Worm (Caenorhabditis elegans) whole organism, L4 larva: ENCODE measurements around the gene F23F1.4.
A peak's percentile ranks its signal among the peaks of the same experiment; 100 is the strongest.

Experiments
- F26F4.8 ChIP-seq: fragments of 200-800 bp; sonication (Bioruptor generic); conservative IDR thresholded peaks from 2 replicates; pipeline ENCODE4 v1.3.6; 2022; ENCODE audit warnings: missing genetic modification characterization, missing compliant biosample characterization
- F37D6.2 ChIP-seq: sonication (generic microtip); optimal IDR thresholded peaks from 2 replicates; lab custom pipeline; 2016; ENCODE audit warnings: mild to moderate bottlenecking, missing genetic modification characterization, missing compliant biosample characterization
- T26A8.4 ChIP-seq: fragments of 200-800 bp; sonication (Bioruptor generic); IDR thresholded peaks from 2 replicates; pipeline ENCODE4 v1.3.6; 2022; ENCODE audit warnings: missing genetic modification characterization, missing compliant biosample characterization
- Y48G9A.11 ChIP-seq: fragments of 200-800 bp; sonication (Bioruptor generic); IDR thresholded peaks from 2 replicates; pipeline ENCODE4 v1.3.6; 2022; ENCODE audit warnings: missing genetic modification reagents, missing genetic modification characterization, missing compliant biosample characterization
- ama-1 ChIP-seq: fragments of 150-350 bp; optimal IDR thresholded peaks from 2 replicates; lab custom pipeline; 2014; ENCODE audit warnings: inconsistent platforms, mixed read lengths
- arid-1 ChIP-seq: fragments of 200-800 bp; sonication (Bioruptor generic); conservative IDR thresholded peaks from 2 replicates; pipeline ENCODE4 v1.3.6; 2022; ENCODE audit warnings: missing genetic modification reagents, missing genetic modification characterization, missing compliant biosample characterization
- ceh-20 ChIP-seq: fragments of 200-800 bp; sonication (Bioruptor generic); IDR thresholded peaks from 2 replicates; pipeline ENCODE4 v1.3.6; 2022; ENCODE audit warnings: missing genetic modification reagents, missing genetic modification characterization, missing compliant biosample characterization
- ceh-32 ChIP-seq: sonication (generic microtip); optimal IDR thresholded peaks from 2 replicates; lab custom pipeline; 2016; ENCODE audit warnings: mild to moderate bottlenecking, missing genetic modification characterization, missing compliant biosample characterization; ENCODE audit not compliant: poor library complexity
- ces-1 ChIP-seq: fragments of 150-350 bp; sonication (generic microtip); optimal IDR thresholded peaks from 4 replicates; lab custom pipeline; 2014; ENCODE audit warnings: missing biosample characterization, missing genetic modification reagents, missing genetic modification characterization
- ctbp-1 ChIP-seq: fragments of 200-800 bp; sonication (Bioruptor generic); IDR thresholded peaks from 2 replicates; pipeline ENCODE4 v1.3.6; 2022; ENCODE audit warnings: missing genetic modification reagents, missing genetic modification characterization, missing compliant biosample characterization
- daf-12 ChIP-seq: fragments of 150-350 bp; optimal IDR thresholded peaks from 2 replicates; lab custom pipeline; 2014; ENCODE audit warnings: missing biosample characterization, missing genetic modification reagents, missing genetic modification characterization
- daf-16 ChIP-seq, 3 experiments: sonication (generic microtip); optimal IDR thresholded peaks; 2 replicates each; lab custom pipeline; 2016 to 2017; ENCODE audit warnings: missing genetic modification characterization in 3 of 3, missing genetic modification reagents in 3 of 3, mild to moderate bottlenecking in 2 of 3, missing compliant biosample characterization in 2 of 3, missing biosample characterization in 1 of 3, moderate library complexity in 1 of 3
- dmd-8 ChIP-seq: fragments of 200-800 bp; sonication (Bioruptor generic); IDR thresholded peaks from 2 replicates; pipeline ENCODE4 v1.3.6; 2022; ENCODE audit warnings: missing genetic modification characterization, missing compliant biosample characterization
- dpl-1 ChIP-seq: fragments of 150-350 bp; optimal IDR thresholded peaks from 2 replicates; lab custom pipeline; 2014; ENCODE audit warnings: missing biosample characterization, missing genetic modification reagents, missing genetic modification characterization
- dve-1 ChIP-seq: sonication (generic microtip); optimal IDR thresholded peaks from 2 replicates; lab custom pipeline; 2017; ENCODE audit warnings: antibody characterized with exemption, mild to moderate bottlenecking, missing genetic modification characterization, missing compliant biosample characterization; ENCODE audit not compliant: insufficient read depth
- fkh-10 ChIP-seq: fragments of 150-350 bp; optimal IDR thresholded peaks from 2 replicates; lab custom pipeline; 2014; ENCODE audit warnings: missing biosample characterization, missing genetic modification reagents, missing genetic modification characterization
- hif-1 ChIP-seq, 2 experiments: sonication (generic microtip); optimal IDR thresholded peaks; 2 replicates each; lab custom pipeline; 2016 to 2017; ENCODE audit warnings: missing compliant biosample characterization in 2 of 2, missing genetic modification characterization in 2 of 2, missing genetic modification reagents in 2 of 2, missing genotype in 2 of 2, mild to moderate bottlenecking in 1 of 2
- hlh-30 ChIP-seq: sonication (generic microtip); optimal IDR thresholded peaks from 2 replicates; lab custom pipeline; 2017; ENCODE audit warnings: antibody characterized with exemption, mild to moderate bottlenecking, missing genetic modification characterization, missing compliant biosample characterization; ENCODE audit not compliant: insufficient read depth
- hmg-1.1 ChIP-seq: fragments of 200-800 bp; sonication (Bioruptor generic); IDR thresholded peaks from 2 replicates; pipeline ENCODE4 v1.3.6; 2022; ENCODE audit warnings: missing genetic modification reagents, missing genetic modification characterization, missing compliant biosample characterization
- lin-29 ChIP-seq: fragments of 200-800 bp; sonication (Bioruptor generic); IDR thresholded peaks from 2 replicates; pipeline ENCODE4 v1.3.6; 2022; ENCODE audit warnings: missing genetic modification reagents, missing genetic modification characterization, missing compliant biosample characterization
- lin-38 ChIP-seq: fragments of 200-800 bp; sonication (Bioruptor generic); IDR thresholded peaks from 2 replicates; pipeline ENCODE4 v1.3.6; 2022; ENCODE audit warnings: missing genetic modification reagents, missing genetic modification characterization, missing compliant biosample characterization
- lsy-2 ChIP-seq, 2 experiments: fragments of 150-350 bp in 1 of 2; sonication (generic microtip) in 1 of 2; optimal IDR thresholded peaks; 2 replicates each; lab custom pipeline; 2014 to 2017; ENCODE audit warnings: missing biosample characterization in 2 of 2, missing genetic modification characterization in 2 of 2
- mep-1 ChIP-seq: fragments of 150-350 bp; sonication (generic microtip); optimal IDR thresholded peaks from 3 replicates; lab custom pipeline; 2014; ENCODE audit warnings: missing biosample characterization, missing genetic modification characterization
- mes-2 ChIP-seq: sonication (generic microtip); optimal IDR thresholded peaks from 2 replicates; lab custom pipeline; 2016; ENCODE audit warnings: missing genotype, mild to moderate bottlenecking, missing genetic modification characterization, missing compliant biosample characterization; ENCODE audit not compliant: poor library complexity, severe bottlenecking
- mxl-3 ChIP-seq: fragments of 200-800 bp; sonication (Bioruptor generic); optimal IDR thresholded peaks from 2 replicates; lab custom pipeline; 2018; ENCODE audit warnings: mild to moderate bottlenecking, missing genetic modification characterization, missing compliant biosample characterization
- nhr-102 ChIP-seq: sonication (generic microtip); optimal IDR thresholded peaks from 2 replicates; lab custom pipeline; 2016; ENCODE audit warnings: mild to moderate bottlenecking, missing genetic modification characterization, moderate library complexity, missing compliant biosample characterization
- nhr-25 ChIP-seq: sonication (generic microtip); optimal IDR thresholded peaks from 2 replicates; lab custom pipeline; 2017; ENCODE audit warnings: missing genetic modification characterization, mild to moderate bottlenecking, missing compliant biosample characterization, antibody characterized with exemption, moderate library complexity, borderline replicate concordance; ENCODE audit not compliant: insufficient read depth
- nhr-28 ChIP-seq: fragments of 150-350 bp; optimal IDR thresholded peaks from 2 replicates; lab custom pipeline; 2014; ENCODE audit warnings: missing biosample characterization, missing genetic modification characterization
- nhr-48 ChIP-seq: sonication (generic microtip); optimal IDR thresholded peaks from 2 replicates; lab custom pipeline; 2016; ENCODE audit warnings: mild to moderate bottlenecking, missing genetic modification characterization, missing compliant biosample characterization
- nhr-6 ChIP-seq: fragments of 150-350 bp; optimal IDR thresholded peaks from 2 replicates; lab custom pipeline; 2014; ENCODE audit warnings: missing biosample characterization, missing genetic modification characterization
- nhr-77 ChIP-seq: fragments of 150-350 bp; optimal IDR thresholded peaks from 2 replicates; lab custom pipeline; 2014; ENCODE audit warnings: missing biosample characterization, missing genetic modification characterization
- pha-4 ChIP-seq, 2 experiments: fragments of 150-350 bp in 1 of 2; fragments of 200-800 bp in 1 of 2; sonication (Bioruptor generic) in 1 of 2; IDR thresholded peaks in 1 of 2; optimal IDR thresholded peaks in 1 of 2; 2 replicates each; pipeline versions ENCODE4 v1.3.6 to Lab custom; 2014 to 2022; ENCODE audit warnings: missing genetic modification characterization in 2 of 2, missing genetic modification reagents in 2 of 2, missing biosample characterization in 1 of 2, missing compliant biosample characterization in 1 of 2
- php-3 ChIP-seq: fragments of 200-800 bp; sonication (Bioruptor generic); IDR thresholded peaks from 2 replicates; pipeline ENCODE4 v1.3.6; 2022; ENCODE audit warnings: missing genetic modification reagents, missing genetic modification characterization, missing compliant biosample characterization
- rbr-2 ChIP-seq: sonication (generic microtip); optimal IDR thresholded peaks from 2 replicates; lab custom pipeline; 2016; ENCODE audit warnings: missing genotype, missing genetic modification characterization, missing compliant biosample characterization
- skn-1 ChIP-seq: fragments of 150-350 bp; optimal IDR thresholded peaks from 2 replicates; lab custom pipeline; 2014; ENCODE audit warnings: missing biosample characterization, missing genetic modification characterization
- spr-1 ChIP-seq: sonication (generic microtip); optimal IDR thresholded peaks from 2 replicates; lab custom pipeline; 2016; ENCODE audit warnings: mild to moderate bottlenecking, missing genetic modification characterization, missing compliant biosample characterization
- tag-97 ChIP-seq: fragments of 200-800 bp; sonication (Bioruptor generic); IDR thresholded peaks from 2 replicates; pipeline ENCODE4 v1.3.6; 2022; ENCODE audit warnings: missing genetic modification characterization, missing compliant biosample characterization
- unc-62 ChIP-seq, 3 experiments: fragments of 150-350 bp in 1 of 3; sonication (generic microtip); optimal IDR thresholded peaks in 2 of 3; peaks in 1 of 3; 1 replicate in 1 of 3; 2 replicates in 2 of 3; lab custom pipeline; 2014 to 2017; ENCODE audit warnings: missing biosample characterization in 3 of 3, missing genetic modification characterization in 3 of 3, missing genetic modification reagents in 3 of 3, missing genotype in 1 of 3
- vab-7 ChIP-seq: fragments of 200-800 bp; sonication (Bioruptor generic); IDR thresholded peaks from 2 replicates; pipeline ENCODE4 v1.3.6; 2022; ENCODE audit warnings: missing genetic modification reagents, missing genetic modification characterization, missing compliant biosample characterization
- zfp-3 ChIP-seq: fragments of 200-800 bp; sonication (Bioruptor generic); conservative IDR thresholded peaks from 2 replicates; pipeline ENCODE4 v1.3.6; 2022; ENCODE audit warnings: missing genetic modification reagents, missing genetic modification characterization, missing compliant biosample characterization
- zip-2 ChIP-seq: fragments of 150-350 bp; optimal IDR thresholded peaks from 2 replicates; lab custom pipeline; 2014; ENCODE audit warnings: missing biosample characterization, missing genetic modification characterization
- ztf-11 ChIP-seq: fragments of 150-350 bp; optimal IDR thresholded peaks from 2 replicates; lab custom pipeline; 2014; ENCODE audit warnings: missing biosample characterization, missing genetic modification characterization
- ztf-7 ChIP-seq: fragments of 150-350 bp; optimal IDR thresholded peaks from 2 replicates; lab custom pipeline; 2014; ENCODE audit warnings: missing biosample characterization, missing genetic modification characterization

Gene F23F1.4

ce11 chrII:46116-46515 lies 17.9 kb upstream of the F23F1.4 start, which contains the start of gene rpt-4:
rpt-4 (minus strand) TSS chrII:46216.
- no peak for TF ChIP-seq dmd-8 (GFP tag; lab: Robert Waterston, UW)
- TF ChIP-seq nhr-102 (tag; lab: Kevin White, UChicago), result no peak
- TF ChIP-seq daf-16 (GFP tag; optimal IDR thresholded peaks at IDR 0.05; lab: Kevin White, UChicago), result no peak
- no peak for TF ChIP-seq daf-16 (tag; optimal IDR thresholded peaks at IDR 0.05; lab: Kevin White, UChicago)
- TF ChIP-seq zfp-3 (GFP tag; lab: Robert Waterston, UW), result no peak
- TF ChIP-seq spr-1 (tag; lab: Kevin White, UChicago), result no peak
- TF ChIP-seq mxl-3 (GFP tag; lab: Kevin White, UChicago), result no peak
- TF ChIP-seq F37D6.2, result no peak
- no peak for TF ChIP-seq ztf-11 (tag; lab: Kevin White, UChicago)
- no peak for TF ChIP-seq F26F4.8 (GFP tag; lab: Robert Waterston, UW)
- TF ChIP-seq nhr-48 (tag; lab: Kevin White, UChicago), result no peak
- TF ChIP-seq ceh-20 (GFP tag; lab: Robert Waterston, UW), result no peak
- no peak for TF ChIP-seq vab-7 (GFP tag; lab: Robert Waterston, UW)
- TF ChIP-seq, all 104 proteins: peak for 0

- TF ChIP-seq ama-1 (lab: Kevin White, UChicago) (peak; percentile 4), ceh-20 (GFP tag; lab: Robert Waterston, UW) (no peak), nhr-25 (tag; lab: Kevin White, UChicago) (no peak)
These were observed 16.5 kb upstream of the F23F1.4 start, which contains the start of gene rpoa-49 for ce11 chrII:44740-45139. rpoa-49 (plus strand) TSS chrII:45040.

DNA sequence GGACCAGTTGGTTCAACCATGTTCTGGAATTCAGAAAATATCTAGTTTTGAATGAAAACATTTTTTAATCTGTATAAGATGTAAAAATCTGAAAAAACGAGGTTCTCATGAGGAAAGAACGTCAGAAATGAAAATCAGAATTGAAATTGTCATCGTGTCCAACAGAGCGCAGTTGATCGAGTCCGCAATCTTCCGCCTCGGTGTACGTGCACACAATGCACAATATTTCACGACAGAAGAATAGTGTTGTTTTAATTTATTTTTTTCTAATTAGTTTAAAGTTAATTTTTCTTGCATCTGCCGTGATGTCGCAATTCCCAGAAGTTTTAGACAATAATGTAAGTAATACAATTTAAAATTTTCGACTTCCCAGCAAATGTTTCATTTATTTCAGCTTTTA lies 15.4 kb upstream of the F23F1.4 start, which contains the start of gene nfyc-1:
nfyc-1 (plus strand) TSS at position 268 of the 400 bp plus-strand sequence.
- TF ChIP-seq lin-38 (GFP tag; lab: Robert Waterston, UW) (peak; percentile 89), tag-97 (GFP tag; lab: Robert Waterston, UW) (no peak), php-3 (GFP tag; lab: Robert Waterston, UW) (no peak), ama-1 (lab: Kevin White, UChicago) (peak; percentile 22), mes-2 (tag; lab: Kevin White, UChicago) (peak; percentile 84), daf-16 (GFP tag; optimal IDR thresholded peaks at IDR 0.05; lab: Kevin White, UChicago) (no peak), daf-16 (tag; optimal IDR thresholded peaks at IDR 0.05; lab: Kevin White, UChicago) (peak; percentile 35), hmg-1.1 (GFP tag; lab: Robert Waterston, UW) (peak; percentile 52; the same call in 1 of the 2 replicates), dpl-1 (GFP tag; lab: Kevin White, UChicago) (peak; percentile 66), spr-1 (tag; lab: Kevin White, UChicago) (no peak), Y48G9A.11 (no peak), zip-2 (tag; lab: Kevin White, UChicago) (no peak), nhr-102 (tag; lab: Kevin White, UChicago) (no peak), hif-1 (tag; optimal IDR thresholded peaks at IDR 0.05; lab: Kevin White, UChicago) (peak in 1 of 2 experiments; percentile 5), ces-1 (GFP tag; lab: Kevin White, UChicago) (no peak), skn-1 (tag; lab: Kevin White, UChicago) (no peak), arid-1 (GFP tag; lab: Robert Waterston, UW) (0 out of 2 replicates have a peak, but pooled peaks have one; percentile 34), ceh-32 (no peak), zfp-3 (GFP tag; lab: Robert Waterston, UW) (no peak), unc-62 (GFP tag; optimal IDR thresholded peaks at IDR 0.05 in 1 of 2; lab: Kevin White, UChicago) (no peak), unc-62 (tag; optimal IDR thresholded peaks at IDR 0.05; lab: Kevin White, UChicago) (no peak), nhr-77 (tag; lab: Kevin White, UChicago) (no peak), daf-12 (no peak), hlh-30 (tag; lab: Kevin White, UChicago) (peak; percentile 34), nhr-6 (tag; lab: Kevin White, UChicago) (no peak), T26A8.4 (GFP tag; lab: Robert Waterston, UW) (no peak), lsy-2 (tag; optimal IDR thresholded peaks at IDR 0.05; lab: Kevin White, UChicago) (peak in 1 of 2 experiments; percentile 83), ctbp-1 (GFP tag; lab: Robert Waterston, UW) (no peak), ztf-7 (tag; lab: Kevin White, UChicago) (peak; percentile 0), rbr-2 (peak; percentile 7), lin-29 (no peak), fkh-10 (GFP tag; lab: Kevin White, UChicago) (peak; percentile 20), nhr-28 (tag; lab: Kevin White, UChicago) (peak; percentile 51), mep-1 (tag; lab: Kevin White, UChicago) (peak; percentile 47), pha-4 (GFP tag; IDR thresholded peaks at IDR 0.05; lab: Robert Waterston, UW) (no peak), pha-4 (tag; optimal IDR thresholded peaks at IDR 0.05; lab: Kevin White, UChicago) (no peak), dve-1 (tag; lab: Kevin White, UChicago) (peak; percentile 60)
